Fruit fly (Drosophila melanogaster) whole organism: ENCODE data around the gene Ttc30.

Experiments used
- CG8478 ChIP-seq: fragments of >200 bp; optimal IDR thresholded peaks from 2 replicates; lab custom pipeline; 2018; ENCODE audit warnings: inconsistent platforms
- EcR ChIP-seq, 2 experiments: fragments of >200 bp; optimal IDR thresholded peaks; 2 replicates each; lab custom pipeline; 2017; ENCODE audit warnings: missing biosample characterization in 2 of 2, missing genetic modification characterization in 2 of 2, missing genetic modification reagents in 2 of 2
- pan ChIP-seq: fragments of >200 bp; optimal IDR thresholded peaks from 2 replicates; lab custom pipeline; 2017
- psq ChIP-seq: fragments of >200 bp; optimal IDR thresholded peaks from 2 replicates; lab custom pipeline; 2017
- usp ChIP-seq: fragments of >200 bp; optimal IDR thresholded peaks from 2 replicates; lab custom pipeline; 2017; ENCODE audit warnings: missing biosample characterization, missing genetic modification characterization, mixed read lengths

DNA sequence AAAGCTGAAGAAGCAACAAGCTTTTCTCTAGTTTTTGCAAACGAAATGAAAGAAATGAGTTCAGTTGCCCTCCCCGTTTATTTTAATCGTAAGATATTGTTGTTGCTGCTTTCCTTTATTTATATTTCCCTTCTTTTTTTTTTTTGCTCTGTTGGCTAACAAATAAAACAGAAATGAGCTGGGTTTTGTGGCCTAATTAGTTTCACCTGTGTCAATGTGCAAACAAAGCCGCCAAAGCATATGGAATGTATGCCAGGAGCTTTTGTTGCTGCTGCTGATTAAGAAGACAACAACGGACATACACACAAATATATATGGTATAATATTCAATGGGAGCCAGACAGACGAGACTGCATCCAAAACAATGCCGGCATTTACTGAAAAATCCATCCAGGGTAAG lies 24.4 kb upstream of the Ttc30 start:
- TF ChIP-seq pan (lab: Kevin White, UChicago) (no peak), EcR (GFP tag; optimal IDR thresholded peaks at IDR 0.05; lab: Kevin White, UChicago) (no peak), CG8478 (no peak), usp (GFP tag; lab: Kevin White, UChicago) (no peak), psq (lab: Kevin White, UChicago) (no peak)
